Fruit fly (Drosophila melanogaster) whole organism, embryonic: ENCODE measurements around the gene GatB.

ENCODE experiments used
- ATbp ChIP-seq: fragments of 200-800 bp; sonication (Bioruptor generic); optimal IDR thresholded peaks from 2 replicates; lab custom pipeline; 2017; ENCODE audit warnings: missing biosample characterization, mild to moderate bottlenecking, missing genetic modification characterization, missing genetic modification reagents
- Adf1 ChIP-seq: fragments of 200-800 bp; sonication (Bioruptor generic); IDR thresholded peaks from 2 replicates; pipeline ENCODE4 v1.3.6; 2022; ENCODE audit warnings: missing biosample characterization, missing genetic modification characterization
- B-H2 ChIP-seq: fragments of 200-800 bp; sonication (Bioruptor generic); optimal IDR thresholded peaks from 2 replicates; lab custom pipeline; 2018; ENCODE audit warnings: missing biosample characterization, mild to moderate bottlenecking, missing genetic modification characterization
- CG1024 ChIP-seq: fragments of 200-800 bp; sonication (Bioruptor generic); IDR thresholded peaks from 2 replicates; pipeline ENCODE4 v1.3.6; 2022; ENCODE audit warnings: missing biosample characterization, missing genetic modification characterization
- CG10321 ChIP-seq: fragments of 200-800 bp; sonication (Bioruptor generic); IDR thresholded peaks from 2 replicates; pipeline ENCODE4 v1.3.6; 2022; ENCODE audit warnings: missing biosample characterization, missing genetic modification characterization
- CG10366 ChIP-seq: fragments of 200-800 bp; sonication (Bioruptor generic); IDR thresholded peaks from 2 replicates; pipeline ENCODE4 v1.3.6; 2022; ENCODE audit warnings: missing biosample characterization, missing genetic modification characterization
- CG12071 ChIP-seq: fragments of 200-800 bp; sonication (Bioruptor generic); optimal IDR thresholded peaks from 3 replicates; lab custom pipeline; 2018; ENCODE audit warnings: missing biosample characterization, mild to moderate bottlenecking, missing genetic modification characterization
- CG12104 ChIP-seq: fragments of 200-800 bp; sonication (Bioruptor generic); optimal IDR thresholded peaks from 3 replicates; lab custom pipeline; 2016; ENCODE audit warnings: missing biosample characterization, missing genetic modification characterization
- CG12769 ChIP-seq: fragments of 200-800 bp; sonication (Bioruptor generic); optimal IDR thresholded peaks from 2 replicates; lab custom pipeline; 2019; ENCODE audit warnings: missing biosample characterization, mild to moderate bottlenecking, missing genetic modification characterization, moderate library complexity
- CG1792 ChIP-seq: fragments of 200-800 bp; sonication (Bioruptor generic); optimal IDR thresholded peaks from 2 replicates; lab custom pipeline; 2016; ENCODE audit warnings: missing biosample characterization, missing genetic modification characterization
- CG2120 ChIP-seq: fragments of 200-800 bp; sonication (Bioruptor generic); optimal IDR thresholded peaks from 3 replicates; lab custom pipeline; 2016; ENCODE audit warnings: missing biosample characterization, missing genetic modification characterization
- CG2875 ChIP-seq: fragments of 200-800 bp; sonication (Bioruptor generic); optimal IDR thresholded peaks from 2 replicates; lab custom pipeline; 2017; ENCODE audit warnings: missing biosample characterization, mild to moderate bottlenecking, missing genetic modification characterization, missing genetic modification reagents
- CG2889 ChIP-seq: fragments of 200-800 bp; sonication (Bioruptor generic); IDR thresholded peaks from 3 replicates; pipeline ENCODE4 v1.3.6; 2022; ENCODE audit warnings: missing biosample characterization, missing genetic modification characterization
- CG31224 ChIP-seq: fragments of 200-800 bp; sonication (Bioruptor generic); IDR thresholded peaks from 2 replicates; pipeline ENCODE4 v1.3.6; 2022; ENCODE audit warnings: missing biosample characterization, missing genetic modification characterization
- CG31388 ChIP-seq: fragments of 200-800 bp; sonication (Bioruptor generic); optimal IDR thresholded peaks from 2 replicates; lab custom pipeline; 2016; ENCODE audit warnings: missing biosample characterization, missing genetic modification characterization
- CG34376 ChIP-seq: fragments of 200-800 bp; sonication (Bioruptor generic); optimal IDR thresholded peaks from 2 replicates; lab custom pipeline; 2018; ENCODE audit warnings: missing biosample characterization, mild to moderate bottlenecking, missing genetic modification characterization
- CG3995 ChIP-seq: fragments of 200-800 bp; sonication (Bioruptor generic); optimal IDR thresholded peaks from 3 replicates; lab custom pipeline; 2016; ENCODE audit warnings: missing biosample characterization, missing genetic modification characterization
- CG42726 ChIP-seq: fragments of 200-800 bp; sonication (Bioruptor generic); IDR thresholded peaks from 2 replicates; pipeline ENCODE4 v1.3.6; 2022; ENCODE audit warnings: missing biosample characterization, missing genetic modification characterization; ENCODE audit not compliant: partially characterized antibody
- CG4328 ChIP-seq: fragments of 200-800 bp; sonication (Bioruptor generic); optimal IDR thresholded peaks from 3 replicates; lab custom pipeline; 2017; ENCODE audit warnings: missing biosample characterization, missing genetic modification reagents, missing genetic modification characterization
- CG8281 ChIP-seq: fragments of 200-800 bp; sonication (Bioruptor generic); optimal IDR thresholded peaks from 2 replicates; lab custom pipeline; 2018; ENCODE audit warnings: missing biosample characterization, mild to moderate bottlenecking, missing genetic modification characterization, moderate library complexity
- CHES-1-like ChIP-seq: fragments of 200-800 bp; sonication (Bioruptor generic); optimal IDR thresholded peaks from 2 replicates; lab custom pipeline; 2016; ENCODE audit warnings: missing biosample characterization, missing genetic modification characterization
- D19A ChIP-seq: fragments of 200-800 bp; optimal IDR thresholded peaks from 3 replicates; lab custom pipeline; 2019; ENCODE audit warnings: missing biosample characterization, mild to moderate bottlenecking, missing genetic modification characterization, moderate library complexity
- Dip3 ChIP-seq: fragments of 200-800 bp; sonication (Bioruptor generic); optimal IDR thresholded peaks from 3 replicates; lab custom pipeline; 2016; ENCODE audit warnings: missing biosample characterization, missing genetic modification characterization
- HLH4C ChIP-seq: fragments of 200-800 bp; sonication (Bioruptor generic); IDR thresholded peaks from 3 replicates; pipeline ENCODE4 v1.3.6; 2022; ENCODE audit warnings: missing biosample characterization, missing genetic modification characterization; ENCODE audit not compliant: partially characterized antibody
- Hmr ChIP-seq: fragments of 200-800 bp; sonication (Bioruptor generic); optimal IDR thresholded peaks from 3 replicates; lab custom pipeline; 2017; ENCODE audit warnings: mild to moderate bottlenecking, missing biosample characterization, missing genetic modification reagents, missing genetic modification characterization
- Hr3 ChIP-seq: fragments of 200-800 bp; sonication (Bioruptor generic); optimal IDR thresholded peaks from 3 replicates; lab custom pipeline; 2016; ENCODE audit warnings: missing biosample characterization, missing genetic modification characterization
- Hr51 ChIP-seq, 2 experiments: fragments of 200-800 bp; sonication (Bioruptor generic); optimal IDR thresholded peaks; 2 replicates in 1 of 2; 3 replicates in 1 of 2; lab custom pipeline; 2016 to 2018; ENCODE audit warnings: missing biosample characterization in 2 of 2, missing genetic modification characterization in 2 of 2, mild to moderate bottlenecking in 1 of 2, moderate library complexity in 1 of 2
- Med ChIP-seq: fragments of 200-800 bp; sonication (Bioruptor generic); peaks from one replicate; lab custom pipeline; 2016; ENCODE audit warnings: missing biosample characterization, missing genetic modification characterization, mild to moderate bottlenecking, inconsistent platforms, moderate library complexity
- NK7.1 ChIP-seq: fragments of 200-800 bp; sonication (Bioruptor generic); optimal IDR thresholded peaks from 3 replicates; lab custom pipeline; 2016; ENCODE audit warnings: missing biosample characterization, missing genetic modification characterization
- Oli ChIP-seq: fragments of 200-800 bp; sonication (Bioruptor generic); optimal IDR thresholded peaks from 2 replicates; lab custom pipeline; 2018; ENCODE audit warnings: missing biosample characterization, mild to moderate bottlenecking, missing genetic modification characterization, moderate library complexity
- TFAM ChIP-seq: fragments of 200-800 bp; sonication (Bioruptor generic); optimal IDR thresholded peaks from 2 replicates; lab custom pipeline; 2017; ENCODE audit warnings: missing biosample characterization, missing genetic modification characterization, inconsistent platforms
- bab2 ChIP-seq: fragments of 200-800 bp; sonication (Bioruptor generic); optimal IDR thresholded peaks from 2 replicates; lab custom pipeline; 2016; ENCODE audit warnings: missing biosample characterization, missing genetic modification characterization
- cg ChIP-seq: fragments of 200-800 bp; sonication (Bioruptor generic); optimal IDR thresholded peaks from 3 replicates; lab custom pipeline; 2019; ENCODE audit warnings: missing biosample characterization, mild to moderate bottlenecking, missing genetic modification characterization, moderate library complexity
- crc ChIP-seq: fragments of 200-800 bp; sonication (Bioruptor generic); optimal IDR thresholded peaks from 2 replicates; lab custom pipeline; 2016; ENCODE audit warnings: missing biosample characterization, missing genetic modification characterization
- cwo ChIP-seq: fragments of 200-800 bp; sonication (Bioruptor generic); optimal IDR thresholded peaks from 3 replicates; lab custom pipeline; 2017; ENCODE audit warnings: missing biosample characterization, missing genetic modification characterization, mild to moderate bottlenecking, moderate library complexity, missing genetic modification reagents
- exex ChIP-seq: fragments of 200-800 bp; sonication (Bioruptor generic); optimal IDR thresholded peaks from 4 replicates; lab custom pipeline; 2018; ENCODE audit warnings: missing biosample characterization, mild to moderate bottlenecking, missing genetic modification characterization, moderate library complexity
- ftz-f1 ChIP-seq: fragments of 200-800 bp; sonication (Bioruptor generic); optimal IDR thresholded peaks from 2 replicates; lab custom pipeline; 2016; ENCODE audit warnings: missing biosample characterization, missing genetic modification characterization
- grn ChIP-seq: fragments of 200-800 bp; sonication (Bioruptor generic); optimal IDR thresholded peaks from 3 replicates; lab custom pipeline; 2017; ENCODE audit warnings: missing biosample characterization, missing genetic modification characterization
- insv ChIP-seq, 2 experiments: fragments of 200-800 bp; sonication (Bioruptor generic); optimal IDR thresholded peaks; 3 replicates each; lab custom pipeline; 2016 to 2018; ENCODE audit warnings: missing biosample characterization in 2 of 2, missing genetic modification characterization in 2 of 2
- inv ChIP-seq: fragments of 200-800 bp; sonication (Bioruptor generic); IDR thresholded peaks from 2 replicates; pipeline ENCODE4 v1.3.6; 2022; ENCODE audit warnings: missing biosample characterization, missing genetic modification characterization; ENCODE audit not compliant: partially characterized antibody
- jigr1 ChIP-seq: fragments of 200-800 bp; sonication (Bioruptor generic); IDR thresholded peaks from 3 replicates; pipeline ENCODE4 v1.3.6; 2022; ENCODE audit warnings: missing biosample characterization, missing genetic modification characterization
- kni ChIP-seq: fragments of 200-800 bp; sonication (Bioruptor generic); optimal IDR thresholded peaks from 3 replicates; lab custom pipeline; 2017; ENCODE audit warnings: mild to moderate bottlenecking, missing biosample characterization, missing genetic modification reagents, missing genetic modification characterization
- luna ChIP-seq: fragments of 200-800 bp; sonication (Bioruptor generic); optimal IDR thresholded peaks from 2 replicates; lab custom pipeline; 2016; ENCODE audit warnings: missing biosample characterization, missing genetic modification characterization
- pb ChIP-seq: fragments of 200-800 bp; sonication (Bioruptor generic); optimal IDR thresholded peaks from 3 replicates; lab custom pipeline; 2016; ENCODE audit warnings: missing biosample characterization, missing genetic modification characterization
- salm ChIP-seq: fragments of 200-800 bp; sonication (Bioruptor generic); optimal IDR thresholded peaks from 2 replicates; lab custom pipeline; 2018; ENCODE audit warnings: missing biosample characterization, mild to moderate bottlenecking, missing genetic modification characterization
- sc ChIP-seq, 3 experiments: fragments of >200 bp in 2 of 3; fragments of 200-800 bp in 1 of 3; sonication (Bioruptor generic) in 1 of 3; optimal IDR thresholded peaks; 2 replicates in 2 of 3; 3 replicates in 1 of 3; lab custom pipeline; 2017; ENCODE audit warnings: mild to moderate bottlenecking in 1 of 3, missing biosample characterization in 1 of 3, missing genetic modification characterization in 1 of 3, missing genetic modification reagents in 1 of 3
- usp ChIP-seq: fragments of >200 bp; optimal IDR thresholded peaks from 2 replicates; lab custom pipeline; 2017; ENCODE audit warnings: missing biosample characterization, missing genetic modification characterization
- yki ChIP-seq: fragments of >200 bp; optimal IDR thresholded peaks from 3 replicates; lab custom pipeline; 2018
- zfh2 ChIP-seq: fragments of 200-800 bp; sonication (Bioruptor generic); optimal IDR thresholded peaks from 2 replicates; lab custom pipeline; 2016; ENCODE audit warnings: missing biosample characterization, missing genetic modification characterization

The GatB gene

dm6 chr3R:24161173-24161811 is 31.2 kb upstream of the GatB start, which contains the start of the genes Myo95E and TBC1d7 (continued):
- TF ChIP-seq jigr1 (GFP tag; lab: Robert Waterston, UW) (peak; percentile 84), CG2889 (peak; percentile 82), HLH4C (peak; percentile 55; the same call in 1 of the 3 replicates), Hmr (peak; percentile 88), Dip3 (peak; percentile 54), CG31224 (GFP tag; lab: Robert Waterston, UW) (peak; percentile 83), B-H2 (peak; percentile 61), zfh2 (GFP tag; lab: Kevin White, UChicago) (peak; percentile 73), CG31388 (GFP tag; lab: Kevin White, UChicago) (peak; percentile 50), CG34376 (GFP tag; lab: Kevin White, UChicago) (peak; percentile 74), bab2 (GFP tag; lab: Kevin White, UChicago) (peak; percentile 58), CG1024 (GFP tag; lab: Robert Waterston, UW) (peak; percentile 86), cg (GFP tag; lab: Kevin White, UChicago) (no peak), CG1792 (GFP tag; lab: Kevin White, UChicago) (no peak), cwo (GFP tag; lab: Kevin White, UChicago) (peak; percentile 76), CG2120 (GFP tag; lab: Kevin White, UChicago) (peak; percentile 84), D19A (tag; lab: Kevin White, UChicago) (peak; percentile 99), kni (no peak), CG8281 (tag; lab: Kevin White, UChicago) (no peak), Oli (tag; lab: Kevin White, UChicago) (peak; percentile 83), CG3995 (peak; percentile 70), salm (tag; lab: Kevin White, UChicago) (peak; percentile 74), CG42726 (GFP tag; lab: Robert Waterston, UW) (0 out of 2 replicates have a peak, but pooled peaks have one; percentile 35), TFAM (GFP tag; lab: Kevin White, UChicago) (no peak), CG12071 (GFP tag; lab: Kevin White, UChicago) (no peak), CG10366 (peak; percentile 89), ftz-f1 (GFP tag; lab: Kevin White, UChicago) (no peak), crc (GFP tag; lab: Kevin White, UChicago) (no peak), yki (lab: Kevin White, UChicago) (no peak), ATbp (no peak), sc (optimal IDR thresholded peaks at IDR 0.05; lab: Kevin White, UChicago) (no peak), sc (GFP tag; optimal IDR thresholded peaks at IDR 0.05; lab: Kevin White, UChicago) (peak; percentile 71), pb (GFP tag; lab: Kevin White, UChicago) (no peak), Med (GFP tag; lab: Kevin White, UChicago) (peak; percentile 87), Hr3 (GFP tag; lab: Kevin White, UChicago) (peak; percentile 90), CG12769 (tag; lab: Kevin White, UChicago) (no peak), usp (GFP tag; lab: Kevin White, UChicago) (no peak), luna (GFP tag; lab: Kevin White, UChicago) (no peak), CG2875 (GFP tag; lab: Kevin White, UChicago) (peak; percentile 58), inv (GFP tag; lab: Robert Waterston, UW) (peak; percentile 62), CHES-1-like (GFP tag; lab: Kevin White, UChicago) (peak; percentile 48), Hr51 (GFP tag; optimal IDR thresholded peaks at IDR 0.05; lab: Kevin White, UChicago) (peak; percentile 33 to 91), CG10321 (GFP tag; lab: Robert Waterston, UW) (peak; percentile 69), grn (no peak), CG12104 (GFP tag; lab: Kevin White, UChicago) (peak; percentile 81), Adf1 (GFP tag; lab: Robert Waterston, UW) (peak; percentile 65; the same call in 1 of the 2 replicates), insv (GFP tag; optimal IDR thresholded peaks at IDR 0.05; lab: Kevin White, UChicago) (no peak), NK7.1 (no peak), CG4328 (peak; percentile 54), exex (peak; percentile 53)
